Worm (Caenorhabditis elegans): Measurements from ENCODE around the gene hsd-3.

Gene hsd-3

ce11 chrX:5022682-5023081 is 13.6 kb downstream of the hsd-3 start:
- TF ChIP-seq ref-1 (GFP tag; conservative IDR thresholded peaks at IDR 0.05) (peak; percentile 61), med-1 (GFP tag; optimal IDR thresholded peaks at IDR 0.05; ENCODE audit: insufficient read depth) (no peak), ztf-29 (GFP tag; IDR thresholded peaks at IDR 0.05) (peak; percentile 71; the same call in 1 of the 2 replicates), T22C8.4 (GFP tag; IDR thresholded peaks at IDR 0.05) (peak; percentile 36; the same call in 1 of the 2 replicates), ztf-23 (GFP tag; IDR thresholded peaks at IDR 0.05) (peak; percentile 82), tab-1 (GFP tag; IDR thresholded peaks at IDR 0.05) (peak; percentile 82), klf-2 (GFP tag; conservative IDR thresholded peaks at IDR 0.05) (peak; percentile 73; the same call in 1 of the 2 replicates), cog-1 (tag; optimal IDR thresholded peaks at IDR 0.05) (no peak), flt-1 (GFP tag; IDR thresholded peaks at IDR 0.05) (peak; percentile 89)

- TF ChIP-seq ref-1 (GFP tag; conservative IDR thresholded peaks at IDR 0.05) (no peak), klf-2 (GFP tag; conservative IDR thresholded peaks at IDR 0.05) (no peak), ztf-29 (GFP tag; IDR thresholded peaks at IDR 0.05) (no peak), med-1 (GFP tag; optimal IDR thresholded peaks at IDR 0.05; ENCODE audit: insufficient read depth) (no peak), flt-1 (GFP tag; IDR thresholded peaks at IDR 0.05) (no peak), ztf-23 (GFP tag; IDR thresholded peaks at IDR 0.05) (no peak), tab-1 (GFP tag; IDR thresholded peaks at IDR 0.05) (no peak), T22C8.4 (GFP tag; IDR thresholded peaks at IDR 0.05) (no peak), cog-1 (tag; optimal IDR thresholded peaks at IDR 0.05) (no peak)
Observed at ce11 chrX:5024300-5024699, 15.2 kb downstream of the hsd-3 start, which contains the start of gene ZC449.1. Gene ZC449.1, plus strand, starts transcription at chrX:5024420.

ce11 chrX:5026461-5026860 is 17.4 kb downstream of the hsd-3 start:
- TF ChIP-seq T22C8.4 (GFP tag; IDR thresholded peaks at IDR 0.05) (no peak), ref-1 (GFP tag; conservative IDR thresholded peaks at IDR 0.05) (no peak), cog-1 (tag; optimal IDR thresholded peaks at IDR 0.05) (no peak), tab-1 (GFP tag; IDR thresholded peaks at IDR 0.05) (no peak), flt-1 (GFP tag; IDR thresholded peaks at IDR 0.05) (no peak)

- TF ChIP-seq ref-1 (GFP tag; conservative IDR thresholded peaks at IDR 0.05), result no peak
- TF ChIP-seq klf-2 (GFP tag; conservative IDR thresholded peaks at IDR 0.05), result no peak
- TF ChIP-seq ztf-23 (GFP tag; IDR thresholded peaks at IDR 0.05), result no peak
- no peak for TF ChIP-seq tab-1 (GFP tag; IDR thresholded peaks at IDR 0.05)
- TF ChIP-seq ztf-29 (GFP tag; IDR thresholded peaks at IDR 0.05), result no peak
- no peak for TF ChIP-seq T22C8.4 (GFP tag; IDR thresholded peaks at IDR 0.05)
- no peak for TF ChIP-seq flt-1 (GFP tag; IDR thresholded peaks at IDR 0.05)
- no peak for TF ChIP-seq cog-1 (tag; optimal IDR thresholded peaks at IDR 0.05)
- no peak for TF ChIP-seq med-1 (GFP tag; optimal IDR thresholded peaks at IDR 0.05; ENCODE audit: insufficient read depth)
Observed at ce11 chrX:5027923-5028592, 19.0 kb downstream of the hsd-3 start.

- TF ChIP-seq tab-1 (GFP tag; IDR thresholded peaks at IDR 0.05), result no peak
- TF ChIP-seq cog-1 (tag; optimal IDR thresholded peaks at IDR 0.05), result no peak
- no peak for TF ChIP-seq ref-1 (GFP tag; conservative IDR thresholded peaks at IDR 0.05)
- no peak for TF ChIP-seq T22C8.4 (GFP tag; IDR thresholded peaks at IDR 0.05)
- TF ChIP-seq med-1 (GFP tag; optimal IDR thresholded peaks at IDR 0.05; ENCODE audit: insufficient read depth), result no peak
Observed at ce11 chrX:5028593-5028955, 19.5 kb downstream of the hsd-3 start.

DNA sequence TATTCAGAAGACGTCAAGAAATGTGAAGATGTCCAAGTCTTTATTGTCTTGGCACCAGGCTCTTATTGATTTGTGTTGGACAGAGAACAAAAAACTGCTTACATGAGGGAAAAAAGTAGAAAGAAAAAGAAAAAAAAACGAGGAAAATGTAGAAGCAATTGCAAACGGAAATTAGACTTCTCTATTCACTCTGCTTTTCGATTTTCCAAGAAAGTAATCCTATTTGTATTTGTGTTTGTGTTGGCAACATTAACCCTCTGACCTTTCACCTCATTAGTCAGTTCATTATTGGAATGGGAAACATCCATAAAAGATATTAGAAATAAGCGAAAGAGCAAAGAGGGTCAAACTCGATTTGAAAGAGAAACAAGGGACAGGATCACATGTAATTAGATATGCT is 22.6 kb downstream of the hsd-3 start:
- TF ChIP-seq ref-1 (GFP tag; conservative IDR thresholded peaks at IDR 0.05), result no peak

DNA sequence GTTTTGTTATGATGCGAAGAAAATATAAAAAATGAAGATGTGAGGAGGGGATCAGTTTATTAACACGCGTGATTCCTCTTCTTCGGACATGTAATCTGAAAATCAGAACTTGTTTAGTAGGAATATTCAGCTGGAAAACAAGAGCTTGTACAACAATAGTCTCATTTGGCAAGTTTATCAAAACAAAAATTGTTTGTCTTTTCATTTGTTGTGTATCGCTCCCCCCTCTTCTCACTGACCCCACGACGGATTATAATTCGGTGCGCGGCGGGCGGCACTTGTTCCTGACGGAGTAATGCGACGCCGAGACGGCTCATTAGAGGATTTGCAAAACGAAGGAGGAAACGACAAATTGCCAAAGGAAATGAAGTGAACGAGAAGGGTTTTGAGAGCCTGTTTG is 24.8 kb downstream of the hsd-3 start, which contains the start of gene ZC449.4:
ZC449.4 (minus strand) TSS at position 101 of the 400 bp plus-strand sequence.
- TF ChIP-seq med-1 (GFP tag; optimal IDR thresholded peaks at IDR 0.05; ENCODE audit: insufficient read depth) (no peak), cog-1 (tag; optimal IDR thresholded peaks at IDR 0.05) (peak; percentile 18)

DNA sequence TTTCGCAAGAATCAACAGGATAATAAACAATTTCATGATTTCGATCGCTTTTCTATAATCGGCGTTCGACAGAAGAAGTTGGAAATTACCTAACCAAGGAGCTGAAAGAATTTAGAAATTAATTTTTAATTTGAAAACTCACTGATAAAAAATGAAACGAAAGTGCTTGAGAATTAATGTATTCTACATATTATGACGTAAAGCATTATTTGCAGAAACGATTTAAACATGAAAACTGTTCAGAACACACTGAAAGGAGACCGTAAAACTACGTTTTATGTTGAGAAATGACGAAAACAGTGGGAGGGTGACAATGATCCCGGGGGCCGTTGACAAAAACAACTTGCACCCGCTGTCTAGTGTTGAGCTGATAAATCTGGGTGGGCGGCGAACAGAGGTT is 28.6 kb downstream of the hsd-3 start, which contains the start of gene ZC449.5:
ZC449.5 (minus strand) TSS at position 101 of the 400 bp plus-strand sequence.
- TF ChIP-seq tab-1 (GFP tag; IDR thresholded peaks at IDR 0.05) (no peak), cog-1 (tag; optimal IDR thresholded peaks at IDR 0.05) (no peak), flt-1 (GFP tag; IDR thresholded peaks at IDR 0.05) (no peak), med-1 (GFP tag; optimal IDR thresholded peaks at IDR 0.05; ENCODE audit: insufficient read depth) (no peak), ztf-29 (GFP tag; IDR thresholded peaks at IDR 0.05) (no peak), ztf-23 (GFP tag; IDR thresholded peaks at IDR 0.05) (no peak), ref-1 (GFP tag; conservative IDR thresholded peaks at IDR 0.05) (no peak)

- no peak for TF ChIP-seq T22C8.4 (GFP tag; IDR thresholded peaks at IDR 0.05)
- TF ChIP-seq med-1 (GFP tag; optimal IDR thresholded peaks at IDR 0.05; ENCODE audit: insufficient read depth), result no peak
- TF ChIP-seq klf-2 (GFP tag; conservative IDR thresholded peaks at IDR 0.05), result no peak
- no peak for TF ChIP-seq ztf-29 (GFP tag; IDR thresholded peaks at IDR 0.05)
- no peak for TF ChIP-seq ztf-23 (GFP tag; IDR thresholded peaks at IDR 0.05)
- no peak for TF ChIP-seq ref-1 (GFP tag; conservative IDR thresholded peaks at IDR 0.05)
- no peak for TF ChIP-seq cog-1 (tag; optimal IDR thresholded peaks at IDR 0.05)
- no peak for TF ChIP-seq flt-1 (GFP tag; IDR thresholded peaks at IDR 0.05)
- no peak for TF ChIP-seq tab-1 (GFP tag; IDR thresholded peaks at IDR 0.05)
Observed at ce11 chrX:5038812-5039211, 29.7 kb downstream of the hsd-3 start.

DNA sequence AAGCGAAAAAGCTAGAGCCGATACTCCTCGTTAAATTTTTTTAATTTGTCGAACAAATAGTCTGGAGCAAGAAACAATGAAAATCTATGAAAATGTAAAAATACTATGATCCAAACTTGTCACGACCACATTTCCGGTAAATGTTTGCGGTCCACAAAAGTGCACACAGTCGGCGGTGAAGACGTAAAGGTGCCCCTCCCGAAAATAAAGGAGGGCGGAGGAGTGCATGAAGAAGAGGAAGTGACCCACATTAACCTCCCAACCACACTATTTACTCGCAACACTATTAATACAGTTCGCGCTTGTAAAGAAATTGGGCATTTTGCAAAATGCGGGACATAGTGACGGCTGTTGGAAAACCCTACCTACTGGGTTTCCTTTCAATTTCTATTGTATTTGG is 30.9 kb downstream of the hsd-3 start:
- TF ChIP-seq med-1 (GFP tag; optimal IDR thresholded peaks at IDR 0.05; ENCODE audit: insufficient read depth) (no peak), cog-1 (tag; optimal IDR thresholded peaks at IDR 0.05) (no peak), flt-1 (GFP tag; IDR thresholded peaks at IDR 0.05) (no peak), ztf-23 (GFP tag; IDR thresholded peaks at IDR 0.05) (no peak), ztf-29 (GFP tag; IDR thresholded peaks at IDR 0.05) (no peak), ref-1 (GFP tag; conservative IDR thresholded peaks at IDR 0.05) (no peak), tab-1 (GFP tag; IDR thresholded peaks at IDR 0.05) (no peak), T22C8.4 (GFP tag; IDR thresholded peaks at IDR 0.05) (no peak), klf-2 (GFP tag; conservative IDR thresholded peaks at IDR 0.05) (no peak)

Data from whole organism, midembryonic.